Worm (Caenorhabditis elegans): ENCODE measurements around the gene T05H4.15.

Gene T05H4.15

ce11 chrV:6441613-6442012 lies at the start of gene T05H4.15:
TSS of gene T05H4.15 (minus strand) at chrV:6441713.
- TF ChIP-seq unc-62 (GFP tag; optimal IDR thresholded peaks at IDR 0.05) = no peak

DNA sequence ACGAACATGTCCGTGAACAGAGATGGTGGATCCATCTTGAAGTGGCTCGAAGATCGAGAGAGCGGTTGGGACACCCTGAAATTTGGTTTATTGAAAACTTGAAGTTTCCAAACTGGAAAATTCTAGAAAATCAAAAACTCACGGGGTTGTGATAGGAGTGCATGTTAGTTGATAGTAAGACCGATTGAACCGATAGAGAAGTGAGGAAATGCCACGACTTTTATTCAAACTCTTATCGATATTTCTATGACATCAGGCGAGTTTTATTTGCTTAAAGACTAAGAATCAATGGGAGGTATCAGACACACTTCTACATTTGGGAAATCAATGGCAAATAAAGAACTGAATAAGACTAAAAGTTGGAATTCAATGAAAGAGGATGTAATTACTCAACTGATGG lies 47.3 kb upstream of the T05H4.15 start, which contains the start of gene lec-10:
Gene lec-10, minus strand, starts transcription at position 272 of the 400 bp plus-strand sequence.
- no peak for TF ChIP-seq unc-62 (GFP tag; optimal IDR thresholded peaks at IDR 0.05)

ce11 chrV:6487878-6488277 lies 46.4 kb upstream of the T05H4.15 start:
- no peak for TF ChIP-seq unc-62 (GFP tag; optimal IDR thresholded peaks at IDR 0.05)

ce11 chrV:6485109-6485508 lies 43.6 kb upstream of the T05H4.15 start:
- no peak for TF ChIP-seq unc-62 (GFP tag; optimal IDR thresholded peaks at IDR 0.05)

DNA sequence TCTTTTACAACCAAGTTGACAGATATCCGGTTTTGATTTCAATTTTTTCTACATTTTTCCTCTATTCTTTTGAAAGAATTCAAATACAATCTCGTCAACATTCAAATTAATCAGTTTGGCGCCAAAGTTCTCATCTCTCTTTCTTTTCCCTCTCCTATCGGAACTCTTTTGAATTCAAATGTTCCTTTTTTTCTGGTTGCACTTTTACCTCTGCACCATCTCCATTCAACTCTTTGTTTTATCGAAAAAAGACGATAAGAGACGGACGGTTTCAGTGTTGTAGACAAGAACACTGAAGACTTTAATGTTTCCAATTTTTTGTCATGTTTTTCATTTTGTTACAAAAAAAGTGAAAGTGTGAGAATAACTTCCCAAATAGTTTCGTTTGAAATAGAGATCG lies 34.5 kb upstream of the T05H4.15 start:
- no peak for TF ChIP-seq unc-62 (GFP tag; optimal IDR thresholded peaks at IDR 0.05)

DNA sequence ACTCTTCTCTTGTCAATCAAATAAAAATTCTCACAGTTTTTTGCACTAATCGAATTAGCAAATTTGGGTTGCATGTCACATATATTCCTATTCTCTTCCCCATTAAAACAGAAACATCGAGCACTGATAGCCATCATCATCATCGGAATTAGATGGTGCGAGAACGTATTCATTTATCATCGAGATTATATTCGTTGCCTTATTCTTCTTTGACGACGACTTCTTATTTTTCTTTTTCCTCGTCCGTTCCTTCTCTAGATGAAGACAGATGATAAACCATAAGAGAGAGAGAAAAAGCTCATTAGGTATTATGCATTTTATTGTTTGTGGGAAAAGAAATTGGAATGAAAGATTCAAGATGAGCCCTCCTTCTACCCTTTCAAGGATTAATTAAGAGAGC lies 29.7 kb upstream of the T05H4.15 start:
- no peak for TF ChIP-seq unc-62 (GFP tag; optimal IDR thresholded peaks at IDR 0.05)

DNA sequence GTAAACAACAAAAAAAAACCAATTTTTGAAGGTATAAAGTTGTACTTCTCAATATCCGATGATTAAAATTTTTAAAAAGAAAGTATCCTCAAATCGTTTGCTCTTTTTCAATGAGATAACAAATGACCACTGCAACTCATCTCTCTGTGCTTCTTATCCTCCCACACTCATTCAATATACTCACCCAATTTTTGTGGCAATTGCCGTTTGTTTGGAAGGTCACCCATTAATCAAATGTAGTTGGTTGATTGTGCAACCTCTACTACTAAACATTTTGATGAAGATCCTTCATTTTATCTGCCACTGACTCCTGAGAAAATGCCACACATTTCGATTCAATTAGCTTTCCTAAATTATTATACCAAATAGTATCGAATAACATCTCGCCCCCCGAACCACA lies 26.2 kb upstream of the T05H4.15 start:
- no peak for TF ChIP-seq unc-62 (GFP tag; optimal IDR thresholded peaks at IDR 0.05)

- no peak for TF ChIP-seq unc-62 (GFP tag; optimal IDR thresholded peaks at IDR 0.05)
Measured at ce11 chrV:6464765-6465164, 23.3 kb upstream of the T05H4.15 start, which contains the start of gene unc-83. TSS of gene unc-83 (plus strand) at chrV:6465065.

- no peak for TF ChIP-seq unc-62 (GFP tag; optimal IDR thresholded peaks at IDR 0.05)
Measured at ce11 chrV:6464238-6464637, 22.7 kb upstream of the T05H4.15 start.

DNA sequence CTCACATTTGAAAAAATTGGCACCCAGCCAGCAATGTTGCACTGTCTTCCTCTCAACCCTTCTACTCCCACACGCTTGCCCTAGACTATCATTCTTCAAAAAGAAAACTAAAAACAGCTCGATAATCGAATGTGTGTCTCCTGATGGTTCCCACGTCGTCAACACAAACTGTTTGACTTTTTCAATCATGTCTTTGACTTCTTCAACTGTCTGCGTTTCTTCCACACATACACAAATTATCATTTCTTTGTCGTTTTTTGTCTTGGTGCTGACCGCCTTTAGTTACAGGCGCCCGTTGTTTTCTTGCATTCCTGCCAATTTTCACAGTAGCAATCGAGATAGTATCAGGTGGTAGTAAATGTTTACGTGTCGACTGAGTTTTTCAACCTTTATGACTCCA lies 21.1 kb upstream of the T05H4.15 start:
- no peak for TF ChIP-seq unc-62 (GFP tag; optimal IDR thresholded peaks at IDR 0.05)

DNA sequence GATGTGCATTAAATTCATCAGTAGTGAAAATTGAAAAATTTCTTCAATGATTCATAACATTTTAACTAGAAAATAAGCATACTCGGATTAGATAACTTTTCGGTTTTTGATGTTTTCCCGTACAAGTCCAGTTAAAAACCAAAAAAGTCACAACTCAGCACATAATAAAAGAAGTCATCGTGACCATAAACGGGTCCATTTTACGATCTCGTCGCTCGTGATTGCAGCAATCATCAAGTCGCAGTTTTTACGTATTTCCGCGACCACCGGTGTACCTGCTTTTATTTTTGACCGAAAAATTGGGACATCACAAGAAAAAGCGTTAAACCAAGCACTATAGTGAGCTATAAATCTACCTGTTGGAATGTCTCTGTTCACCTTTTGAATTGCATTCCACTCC lies 19.7 kb upstream of the T05H4.15 start:
- no peak for TF ChIP-seq unc-62 (GFP tag; optimal IDR thresholded peaks at IDR 0.05)

DNA sequence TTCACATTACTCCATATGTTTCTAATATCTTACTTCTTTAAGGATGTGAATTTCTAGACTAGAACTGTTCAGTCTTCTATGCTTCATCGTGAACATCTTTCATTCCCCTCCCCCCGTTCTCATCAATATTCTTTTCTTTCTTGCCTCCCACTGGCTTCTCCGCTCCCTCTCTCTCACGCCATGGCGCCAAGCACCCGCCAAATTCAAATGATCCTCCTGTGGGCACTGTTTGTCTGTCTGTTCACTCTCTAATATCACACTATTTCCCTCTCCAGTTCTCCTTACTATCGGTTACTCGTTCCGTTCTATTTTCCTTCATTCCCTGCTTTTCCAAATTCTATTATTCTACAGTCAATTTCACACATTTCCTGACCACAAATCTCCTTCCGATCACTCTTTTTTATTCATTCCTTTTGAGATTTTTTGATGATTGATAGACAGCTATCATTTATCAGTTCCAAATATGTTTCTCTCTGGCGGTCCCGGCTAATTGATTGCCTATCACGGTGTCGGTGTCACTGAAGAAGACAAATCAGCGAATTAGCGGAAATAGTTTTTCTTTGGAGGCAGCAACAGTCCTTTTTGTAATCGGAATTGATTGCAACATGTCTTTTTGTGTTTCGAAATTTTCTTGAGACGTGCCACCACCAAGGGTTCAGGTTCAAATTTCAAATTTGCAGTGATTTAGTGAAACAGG lies 16.9 kb upstream of the T05H4.15 start:
- no peak for TF ChIP-seq unc-62 (GFP tag; optimal IDR thresholded peaks at IDR 0.05)

DNA sequence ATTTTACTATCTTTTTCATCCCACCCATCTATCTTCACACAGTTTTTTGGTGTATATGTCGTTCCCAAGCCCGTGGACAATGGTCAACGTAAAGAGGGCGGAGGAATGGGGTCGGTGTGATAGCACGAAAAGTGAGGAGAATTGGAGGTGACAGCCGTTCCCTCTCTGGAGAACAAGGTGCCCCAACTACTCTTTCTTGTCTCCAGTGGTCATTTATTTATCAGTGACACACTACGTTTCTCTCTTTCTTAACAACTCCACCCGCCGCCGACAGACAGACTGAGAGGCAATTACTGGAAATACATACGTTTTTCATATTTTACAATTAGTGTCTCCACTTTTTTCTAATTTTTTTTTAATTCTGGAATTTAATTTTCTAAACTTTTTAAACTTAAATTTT lies 15.4 kb upstream of the T05H4.15 start:
- no peak for TF ChIP-seq unc-62 (GFP tag; optimal IDR thresholded peaks at IDR 0.05)

DNA sequence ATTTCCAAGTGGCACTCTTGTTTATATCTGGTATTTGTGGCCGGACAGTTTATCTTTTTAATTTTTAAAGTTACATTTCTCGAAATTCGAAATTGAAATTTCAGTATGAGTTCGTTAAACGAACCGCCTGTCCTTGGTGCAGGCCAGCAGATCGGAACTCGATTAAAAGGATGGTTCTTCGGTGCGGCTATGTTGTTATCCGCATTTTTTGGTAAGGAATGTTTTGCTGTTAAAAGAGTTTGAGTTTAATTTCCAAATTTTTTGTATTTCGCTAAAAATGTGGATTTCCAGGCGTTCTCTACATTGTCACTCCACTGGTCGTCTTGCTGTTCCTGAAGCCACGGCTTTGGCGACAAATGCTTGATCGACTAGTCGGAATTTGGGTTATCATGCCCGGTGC lies 11.6 kb upstream of the T05H4.15 start, which contains the start of gene acl-9:
Gene acl-9, plus strand, starts transcription at position 105 of the 400 bp plus-strand sequence.
- no peak for TF ChIP-seq unc-62 (GFP tag; optimal IDR thresholded peaks at IDR 0.05)

ce11 chrV:6450129-6451011 lies 8.9 kb upstream of the T05H4.15 start, which contains the start of gene acl-8:
TSS of gene acl-8 (plus strand) at chrV:6450870.
- TF ChIP-seq unc-62 (GFP tag; optimal IDR thresholded peaks at IDR 0.05) = no peak

ce11 chrV:6448356-6448755 lies 6.8 kb upstream of the T05H4.15 start, which contains the start of gene fbxa-196:
TSS of gene fbxa-196 (plus strand) at chrV:6448656.
- TF ChIP-seq unc-62 (GFP tag; optimal IDR thresholded peaks at IDR 0.05) = no peak

- no peak for TF ChIP-seq unc-62 (GFP tag; optimal IDR thresholded peaks at IDR 0.05)
Measured at ce11 chrV:6442037-6442436, 524 bp upstream of the T05H4.15 start, which contains the start of gene T05H4.3. TSS of gene T05H4.3 (plus strand) at chrV:6442337.
